Fruit fly (Drosophila melanogaster): ENCODE measurements around the gene Tspo.

The Tspo gene

DNA sequence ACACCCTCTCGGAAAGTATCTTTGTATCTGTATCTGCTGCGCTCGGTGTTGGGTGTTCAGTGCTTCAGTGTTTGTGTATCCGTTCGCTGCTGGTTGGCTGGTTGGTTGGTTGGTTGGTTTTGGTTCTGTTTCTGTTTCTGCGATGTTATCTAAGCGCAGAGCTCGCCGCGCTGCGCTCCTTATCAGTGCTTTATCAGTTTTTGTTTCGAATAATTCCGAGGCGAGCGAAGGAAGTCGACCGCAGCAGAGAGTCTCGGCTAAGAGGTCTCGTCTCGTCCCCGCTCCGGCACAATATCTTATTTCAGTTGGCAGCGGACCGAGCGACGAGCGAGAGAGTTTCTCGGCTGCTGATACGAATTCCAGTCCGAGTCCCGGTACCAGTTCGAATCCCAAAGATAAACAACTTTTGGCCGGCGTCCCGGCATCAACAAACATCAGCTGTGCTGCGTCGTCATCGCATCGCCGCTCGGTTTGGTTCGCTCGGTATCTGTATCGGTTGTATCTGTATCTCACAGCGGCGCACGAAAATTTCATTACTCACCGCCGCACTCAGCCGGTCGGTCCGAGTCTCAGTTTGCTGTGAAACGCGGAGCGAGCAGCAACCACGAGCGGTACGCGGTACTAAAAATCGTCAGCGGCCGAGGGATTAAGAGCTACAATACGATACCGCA is 36.1 kb upstream of the Tspo start (continued):
- peak; percentile 28 for TF ChIP-seq CG33557 (GFP tag; optimal IDR thresholded peaks at IDR 0.05)
- TF ChIP-seq ken (GFP tag; IDR thresholded peaks at IDR 0.05): 0 out of 3 replicates have a peak, but pooled peaks have one; percentile 32
- no peak for TF ChIP-seq CG1529 (GFP tag; optimal IDR thresholded peaks at IDR 0.05)
- TF ChIP-seq Gsc (GFP tag; IDR thresholded peaks at IDR 0.05): no peak
- TF ChIP-seq sd (tag; optimal IDR thresholded peaks at IDR 0.05): peak; percentile 83
- TF ChIP-seq Hsf (GFP tag; optimal IDR thresholded peaks at IDR 0.05): no peak
- peak; percentile 45 for TF ChIP-seq CG17359 (tag; optimal IDR thresholded peaks at IDR 0.05)
- TF ChIP-seq prd (optimal IDR thresholded peaks at IDR 0.05): no peak
- TF ChIP-seq prd (GFP tag; IDR thresholded peaks at IDR 0.05): 0 out of 3 replicates have a peak, but pooled peaks have one; percentile 25
- TF ChIP-seq CG32772 (GFP tag; IDR thresholded peaks at IDR 0.05): no peak
- TF ChIP-seq Blimp-1 (GFP tag; optimal IDR thresholded peaks at IDR 0.05): peak; percentile 19
- TF ChIP-seq lilli (GFP tag; optimal IDR thresholded peaks at IDR 0.05): peak; percentile 24
- peak in 1 of 2 experiments; percentile 59 for TF ChIP-seq Pdp1 (GFP tag; optimal IDR thresholded peaks at IDR 0.05)
- 0 out of 2 replicates have a peak, but pooled peaks have one; percentile 9 for TF ChIP-seq CG11085 (GFP tag; IDR thresholded peaks at IDR 0.05)
- peak; percentile 1 for TF ChIP-seq tap (tag; optimal IDR thresholded peaks at IDR 0.05)
- TF ChIP-seq cato (GFP tag; optimal IDR thresholded peaks at IDR 0.05; ENCODE audit: borderline replicate concordance): no peak
- TF ChIP-seq Med (GFP tag): peak; percentile 95
- no peak for TF ChIP-seq pan (optimal IDR thresholded peaks at IDR 0.05)
- TF ChIP-seq pan (GFP tag; optimal IDR thresholded peaks at IDR 0.05 in 1 of 2, IDR thresholded peaks at IDR 0.05 in 1 of 2): peak in 1 of 2 experiments; percentile 24
- TF ChIP-seq Doc2 (GFP tag; IDR thresholded peaks at IDR 0.05): no peak
- peak; percentile 26 for TF ChIP-seq CG12219 (GFP tag; optimal IDR thresholded peaks at IDR 0.05)
- TF ChIP-seq Ets97D (GFP tag; optimal IDR thresholded peaks at IDR 0.05): no peak
- no peak for TF ChIP-seq CG7786 (GFP tag; optimal IDR thresholded peaks at IDR 0.05)
- peak; percentile 14 for TF ChIP-seq CG18619 (GFP tag; optimal IDR thresholded peaks at IDR 0.05)
- TF ChIP-seq shn (GFP tag; optimal IDR thresholded peaks at IDR 0.05): peak; percentile 61
- no peak; the same call in 3 of the 4 replicates for TF ChIP-seq Gug (GFP tag; IDR thresholded peaks at IDR 0.05)
- peak; percentile 93 for TF ChIP-seq pros (GFP tag; optimal IDR thresholded peaks at IDR 0.05)
- no peak for TF ChIP-seq Usf (GFP tag; optimal IDR thresholded peaks at IDR 0.05)
- peak; percentile 59; the same call in 1 of the 2 replicates for TF ChIP-seq amos (GFP tag; IDR thresholded peaks at IDR 0.05; ENCODE audit: partially characterized antibody)
- peak; percentile 60; the same call in 2 of the 3 replicates for TF ChIP-seq Dbx (GFP tag; IDR thresholded peaks at IDR 0.05)
- TF ChIP-seq CG12391 (tag; optimal IDR thresholded peaks at IDR 0.05): no peak
- 0 out of 2 replicates have a peak, but pooled peaks have one; percentile 8 for TF ChIP-seq H2.0 (GFP tag; IDR thresholded peaks at IDR 0.05)
- no peak for TF ChIP-seq CG31388 (GFP tag; optimal IDR thresholded peaks at IDR 0.05)
- TF ChIP-seq da (GFP tag; optimal IDR thresholded peaks at IDR 0.05): peak; percentile 13
- TF ChIP-seq CG7556 (GFP tag; optimal IDR thresholded peaks at IDR 0.05): no peak
- peak; percentile 1 for TF ChIP-seq CG9817 (tag; optimal IDR thresholded peaks at IDR 0.05)
- no peak for TF ChIP-seq pho (GFP tag; optimal IDR thresholded peaks at IDR 0.05)
- peak; percentile 23 for TF ChIP-seq ATbp (GFP tag; optimal IDR thresholded peaks at IDR 0.05)
- peak; percentile 40 for TF ChIP-seq ems (GFP tag; optimal IDR thresholded peaks at IDR 0.05)
- TF ChIP-seq CG4730 (GFP tag; IDR thresholded peaks at IDR 0.05): no peak
- peak; percentile 28 for TF ChIP-seq CG17912 (GFP tag; optimal IDR thresholded peaks at IDR 0.05)
- no peak for TF ChIP-seq dan (GFP tag; IDR thresholded peaks at IDR 0.05)
- peak; percentile 61 for TF ChIP-seq HLHmδ (GFP tag; optimal IDR thresholded peaks at IDR 0.05)
- TF ChIP-seq Drgx (GFP tag; IDR thresholded peaks at IDR 0.05): no peak
- TF ChIP-seq CG4424 (GFP tag; optimal IDR thresholded peaks at IDR 0.05): peak; percentile 29
- peak; percentile 42 for TF ChIP-seq sqz (GFP tag; optimal IDR thresholded peaks at IDR 0.05)
- peak; percentile 26 for TF ChIP-seq Atf-2 (GFP tag; optimal IDR thresholded peaks at IDR 0.05)
- TF ChIP-seq Awh (GFP tag; IDR thresholded peaks at IDR 0.05): 0 out of 2 replicates have a peak, but pooled peaks have one; percentile 6
- TF ChIP-seq CG8290 (GFP tag; optimal IDR thresholded peaks at IDR 0.05): peak; percentile 21
- TF ChIP-seq CG8290 (tag; optimal IDR thresholded peaks at IDR 0.05): peak in 1 of 2 experiments; percentile 80
